Worm (Caenorhabditis elegans) whole organism, L1 larva: Measurements from ENCODE around the gene F37H8.6.

Experiments
- aha-1 ChIP-seq: fragments of 150-350 bp; optimal IDR thresholded peaks from 2 replicates; lab custom pipeline; 2014; ENCODE audit warnings: missing biosample characterization, missing genetic modification characterization
- aly-2 ChIP-seq: fragments of 150-350 bp; optimal IDR thresholded peaks from 2 replicates; lab custom pipeline; 2014; ENCODE audit warnings: missing biosample characterization, missing genetic modification characterization
- ama-1 ChIP-seq: fragments of 150-350 bp; optimal IDR thresholded peaks from 2 replicates; lab custom pipeline; 2014
- blmp-1 ChIP-seq: fragments of 150-350 bp; optimal IDR thresholded peaks from 2 replicates; lab custom pipeline; 2014; ENCODE audit warnings: missing biosample characterization, missing genetic modification characterization
- ceh-63 ChIP-seq: fragments of 200-800 bp; sonication (Bioruptor generic); optimal IDR thresholded peaks from 2 replicates; lab custom pipeline; 2018; ENCODE audit warnings: mild to moderate bottlenecking, missing genetic modification characterization, missing compliant biosample characterization
- ceh-88 ChIP-seq: fragments of 200-800 bp; sonication (Bioruptor generic); IDR thresholded peaks from 2 replicates; pipeline ENCODE4 v1.3.6; 2022; ENCODE audit warnings: missing genetic modification characterization, missing compliant biosample characterization
- ces-1 ChIP-seq: fragments of 150-350 bp; optimal IDR thresholded peaks from 2 replicates; lab custom pipeline; 2014; ENCODE audit warnings: missing biosample characterization, missing genetic modification reagents, missing genetic modification characterization
- dpl-1 ChIP-seq, 3 experiments: fragments of 150-350 bp in 2 of 3; sonication (generic microtip) in 1 of 3; optimal IDR thresholded peaks; 2 replicates each; lab custom pipeline; 2014 to 2017; ENCODE audit warnings: missing biosample characterization in 3 of 3, missing genetic modification characterization in 3 of 3, missing genetic modification reagents in 3 of 3
- efl-1 ChIP-seq, 4 experiments: fragments of 150-350 bp; optimal IDR thresholded peaks in 3 of 4; peaks in 1 of 4; 1 replicate in 1 of 4; 2 replicates in 3 of 4; lab custom pipeline; 2014; ENCODE audit warnings: missing biosample characterization in 2 of 4, missing genetic modification characterization in 2 of 4, missing genetic modification reagents in 2 of 4
- efl-3 ChIP-seq: fragments of 200-800 bp; sonication (Bioruptor generic); optimal IDR thresholded peaks from 2 replicates; lab custom pipeline; 2018; ENCODE audit warnings: mild to moderate bottlenecking, missing genetic modification characterization, missing compliant biosample characterization
- elt-2 ChIP-seq: sonication (generic microtip); optimal IDR thresholded peaks from 2 replicates; lab custom pipeline; 2016; ENCODE audit warnings: missing genetic modification characterization, mild to moderate bottlenecking, inconsistent platforms, missing compliant biosample characterization, missing genetic modification reagents
- grh-1 ChIP-seq: fragments of 200-800 bp; sonication (Bioruptor generic); IDR thresholded peaks from 2 replicates; pipeline ENCODE4 v1.3.6; 2022; ENCODE audit warnings: missing genetic modification reagents, missing genetic modification characterization, missing compliant biosample characterization
- hpl-2 ChIP-seq: fragments of 150-350 bp; optimal IDR thresholded peaks from 2 replicates; lab custom pipeline; 2014; ENCODE audit warnings: missing biosample characterization, missing genetic modification reagents, missing genetic modification characterization
- isw-1 ChIP-seq: fragments of 200-800 bp; sonication (Bioruptor generic); IDR thresholded peaks from 2 replicates; pipeline ENCODE4 v1.3.6; 2022; ENCODE audit warnings: missing genetic modification characterization, missing compliant biosample characterization
- jun-1 ChIP-seq: fragments of 150-350 bp; optimal IDR thresholded peaks from 2 replicates; lab custom pipeline; 2014; ENCODE audit warnings: missing biosample characterization, missing genetic modification reagents, missing genetic modification characterization
- lin-14 ChIP-seq: fragments of 200-800 bp; sonication (Bioruptor generic); optimal IDR thresholded peaks from 2 replicates; lab custom pipeline; 2018; ENCODE audit warnings: mild to moderate bottlenecking, missing genetic modification characterization, moderate library complexity, missing compliant biosample characterization
- lin-35 ChIP-seq, 2 experiments: fragments of 150-350 bp; optimal IDR thresholded peaks; 2 replicates each; lab custom pipeline; 2014; ENCODE audit warnings: missing biosample characterization in 2 of 2, missing genetic modification characterization in 2 of 2, missing genetic modification reagents in 2 of 2
- lin-39 ChIP-seq: fragments of 150-350 bp; optimal IDR thresholded peaks from 2 replicates; lab custom pipeline; 2014; ENCODE audit warnings: missing biosample characterization, missing genetic modification reagents, missing genetic modification characterization
- lir-3 ChIP-seq: sonication (generic microtip); optimal IDR thresholded peaks from 2 replicates; lab custom pipeline; 2016; ENCODE audit warnings: mild to moderate bottlenecking, missing genetic modification characterization, moderate library complexity, missing compliant biosample characterization; ENCODE audit not compliant: poor library complexity
- lsy-2 ChIP-seq, 2 experiments: fragments of 150-350 bp; optimal IDR thresholded peaks; 2 replicates each; lab custom pipeline; 2014; ENCODE audit warnings: missing biosample characterization in 2 of 2, missing genetic modification characterization in 2 of 2
- nhr-11 ChIP-seq: fragments of 150-350 bp; optimal IDR thresholded peaks from 2 replicates; lab custom pipeline; 2014; ENCODE audit warnings: missing biosample characterization, missing genetic modification characterization
- nhr-12 ChIP-seq: sonication (generic microtip); optimal IDR thresholded peaks from 2 replicates; lab custom pipeline; 2017; ENCODE audit warnings: missing biosample characterization, missing genetic modification characterization
- nhr-19 ChIP-seq: fragments of 200-800 bp; sonication (Bioruptor generic); conservative IDR thresholded peaks from 2 replicates; pipeline ENCODE4 v1.3.6; 2022; ENCODE audit warnings: missing genetic modification characterization, missing compliant biosample characterization
- nhr-71 ChIP-seq: sonication (generic microtip); optimal IDR thresholded peaks from 2 replicates; lab custom pipeline; 2016; ENCODE audit warnings: mild to moderate bottlenecking, missing genetic modification characterization, moderate library complexity, missing compliant biosample characterization
- nhr-85 ChIP-seq: sonication (generic microtip); peaks from one replicate; lab custom pipeline; 2016; ENCODE audit warnings: missing genetic modification characterization, inconsistent platforms, missing compliant biosample characterization
- nhr-90 ChIP-seq: sonication (generic microtip); optimal IDR thresholded peaks from 2 replicates; lab custom pipeline; 2016; ENCODE audit warnings: mild to moderate bottlenecking, missing genetic modification characterization, missing compliant biosample characterization; ENCODE audit not compliant: poor library complexity
- pag-3 ChIP-seq: sonication (generic microtip); optimal IDR thresholded peaks from 2 replicates; lab custom pipeline; 2017; ENCODE audit warnings: missing genetic modification characterization, mild to moderate bottlenecking, missing compliant biosample characterization, antibody characterized with exemption, borderline replicate concordance; ENCODE audit not compliant: insufficient read depth
- pqm-1 ChIP-seq: sonication (generic microtip); optimal IDR thresholded peaks from 3 replicates; lab custom pipeline; 2017; ENCODE audit warnings: missing biosample characterization, missing genetic modification characterization
- rnt-1 ChIP-seq: sonication (generic microtip); optimal IDR thresholded peaks from 2 replicates; lab custom pipeline; 2016; ENCODE audit warnings: mild to moderate bottlenecking, missing genetic modification characterization, moderate library complexity, missing compliant biosample characterization
- skn-1 ChIP-seq: fragments of 150-350 bp; optimal IDR thresholded peaks from 2 replicates; lab custom pipeline; 2014; ENCODE audit warnings: missing biosample characterization, missing genetic modification characterization
- snu-23 ChIP-seq: sonication (generic microtip); optimal IDR thresholded peaks from 2 replicates; lab custom pipeline; 2016; ENCODE audit warnings: missing genetic modification characterization, missing compliant biosample characterization
- sox-4 ChIP-seq: sonication (generic microtip); optimal IDR thresholded peaks from 2 replicates; lab custom pipeline; 2016; ENCODE audit warnings: missing genetic modification characterization, missing compliant biosample characterization
- unc-30 ChIP-seq: sonication (generic microtip); optimal IDR thresholded peaks from 2 replicates; lab custom pipeline; 2017; ENCODE audit warnings: missing biosample characterization, missing genetic modification characterization
- unc-86 ChIP-seq: sonication (generic microtip); optimal IDR thresholded peaks from 2 replicates; lab custom pipeline; 2016; ENCODE audit warnings: missing genetic modification characterization, missing compliant biosample characterization
- vab-15 ChIP-seq: sonication (generic microtip); optimal IDR thresholded peaks from 2 replicates; lab custom pipeline; 2017; ENCODE audit warnings: missing genotype, mild to moderate bottlenecking, missing genetic modification characterization, missing compliant biosample characterization
- ztf-11 ChIP-seq, 2 experiments: sonication (generic microtip); optimal IDR thresholded peaks; 2 replicates each; lab custom pipeline; 2016 to 2017; ENCODE audit warnings: missing genetic modification characterization in 2 of 2, missing biosample characterization in 1 of 2, missing compliant biosample characterization in 1 of 2
- ztf-4 ChIP-seq: fragments of 150-350 bp; optimal IDR thresholded peaks from 2 replicates; lab custom pipeline; 2014; ENCODE audit warnings: missing biosample characterization, missing genetic modification characterization

Gene F37H8.6

ce11 chrII:11149866-11150685, 27.2 kb downstream of the F37H8.6 start:
- TF ChIP-seq aly-2 (peak; percentile 23), ceh-63 (no peak), dpl-1 (GFP tag; optimal IDR thresholded peaks at IDR 0.05; lab: Kevin White, UChicago) (no peak), nhr-85 (peak; percentile 55), lir-3 (tag; lab: Kevin White, UChicago) (no peak), grh-1 (GFP tag; lab: Robert Waterston, UW) (0 out of 2 replicates have a peak, but pooled peaks have one; percentile 10), isw-1 (GFP tag; lab: Robert Waterston, UW) (no peak), hpl-2 (GFP tag; lab: Kevin White, UChicago) (peak; percentile 14), jun-1 (tag; lab: Kevin White, UChicago) (peak; percentile 56), lin-35 (GFP tag; optimal IDR thresholded peaks at IDR 0.05; lab: Kevin White, UChicago) (peak in 1 of 2 experiments; percentile 62), elt-2 (peak; percentile 60), sox-4 (no peak), nhr-71 (tag; lab: Kevin White, UChicago) (peak; percentile 28), nhr-90 (tag; lab: Kevin White, UChicago) (peak; percentile 33), ama-1 (peak; percentile 67)

ce11 chrII:11142571-11142970, 34.7 kb downstream of the F37H8.6 start, which contains the start of gene arrd-6:
TSS of gene arrd-6 (plus strand) at chrII:11142739.
- no peak for TF ChIP-seq nhr-12 (tag; lab: Kevin White, UChicago)
- TF ChIP-seq lin-14: peak; percentile 64

- no peak for TF ChIP-seq ztf-4 (tag; lab: Kevin White, UChicago)
- no peak for TF ChIP-seq pqm-1 (tag; lab: Kevin White, UChicago)
- no peak for TF ChIP-seq aly-2
- no peak for TF ChIP-seq lin-35 (GFP tag; optimal IDR thresholded peaks at IDR 0.05; lab: Kevin White, UChicago)
- no peak for TF ChIP-seq pag-3
- no peak for TF ChIP-seq vab-15
- TF ChIP-seq ceh-88: no peak
- no peak for TF ChIP-seq sox-4
- no peak for TF ChIP-seq aha-1 (tag; lab: Kevin White, UChicago)
- no peak for TF ChIP-seq skn-1 (tag; lab: Kevin White, UChicago)
- TF ChIP-seq blmp-1 (tag; lab: Kevin White, UChicago): no peak
- TF ChIP-seq efl-1 (optimal IDR thresholded peaks at IDR 0.05; lab: Kevin White, UChicago): no peak
- no peak for TF ChIP-seq efl-1 (GFP tag; optimal IDR thresholded peaks at IDR 0.05 in 1 of 2; lab: Kevin White, UChicago)
- no peak for TF ChIP-seq lsy-2 (tag; optimal IDR thresholded peaks at IDR 0.05; lab: Kevin White, UChicago)
- TF ChIP-seq jun-1 (tag; lab: Kevin White, UChicago): no peak
- TF ChIP-seq ztf-11 (tag; optimal IDR thresholded peaks at IDR 0.05; lab: Kevin White, UChicago): no peak
Measured at ce11 chrII:11140140-11140539, 37.1 kb downstream of the F37H8.6 start, which contains the start of gene F40F8.4. TSS of gene F40F8.4 (minus strand) at chrII:11140240.

ce11 chrII:11135773-11136172, 41.5 kb downstream of the F37H8.6 start:
- TF ChIP-seq efl-3 (GFP tag; lab: Kevin White, UChicago): no peak
- TF ChIP-seq rnt-1: peak; percentile 66
- TF ChIP-seq nhr-11 (tag; lab: Kevin White, UChicago): no peak
- TF ChIP-seq lin-14: peak; percentile 74
- TF ChIP-seq unc-86 (tag; lab: Kevin White, UChicago): no peak
- peak in 1 of 2 experiments; percentile 4 for TF ChIP-seq efl-1 (optimal IDR thresholded peaks at IDR 0.05; lab: Kevin White, UChicago)
- peak in 1 of 2 experiments; percentile 85 for TF ChIP-seq efl-1 (GFP tag; optimal IDR thresholded peaks at IDR 0.05 in 1 of 2; lab: Kevin White, UChicago)
- peak; percentile 39 for TF ChIP-seq lin-39 (tag; lab: Kevin White, UChicago)
- peak; percentile 11 for TF ChIP-seq snu-23 (GFP tag; lab: Kevin White, UChicago)
- peak in 1 of 2 experiments; percentile 13 for TF ChIP-seq lin-35 (GFP tag; optimal IDR thresholded peaks at IDR 0.05; lab: Kevin White, UChicago)
- peak; percentile 31 to 57 for TF ChIP-seq lsy-2 (tag; optimal IDR thresholded peaks at IDR 0.05; lab: Kevin White, UChicago)
- TF ChIP-seq vab-15: peak; percentile 22
- no peak for TF ChIP-seq unc-30
- peak; percentile 67 for TF ChIP-seq nhr-71 (tag; lab: Kevin White, UChicago)
- TF ChIP-seq nhr-19 (GFP tag; lab: Robert Waterston, UW): 0 out of 2 replicates have a peak, but pooled peaks have one; percentile 24
- TF ChIP-seq aly-2: no peak
- TF ChIP-seq ces-1 (GFP tag; lab: Kevin White, UChicago): no peak
- peak; percentile 4 for TF ChIP-seq elt-2
